Worm (Caenorhabditis elegans): ENCODE data around the gene hnd-1.

DNA sequence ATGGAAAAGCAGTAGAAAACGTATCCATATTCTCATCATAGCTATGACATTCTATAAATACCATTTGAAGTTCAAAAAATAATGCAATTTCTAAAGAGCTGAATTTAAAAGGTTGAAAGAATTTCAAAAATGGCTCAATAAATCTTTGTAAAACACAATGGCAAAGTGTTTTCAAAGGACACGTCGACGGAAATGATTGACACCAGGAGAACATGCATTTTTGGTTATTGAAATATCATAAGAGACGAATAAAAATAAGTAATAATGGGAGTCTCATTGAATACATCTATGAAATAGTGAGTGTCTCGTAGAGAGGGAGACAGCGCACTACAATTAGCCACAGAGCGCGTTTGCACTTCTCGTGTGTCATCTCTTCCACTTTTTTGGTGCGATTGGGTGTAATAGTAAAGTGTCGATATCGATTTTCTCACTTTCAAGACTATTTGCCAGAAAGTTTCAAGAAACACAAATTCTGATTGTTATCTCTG lies 27.8 kb upstream of the hnd-1 start, which contains the start of gene T04F8.2:
- no peak for TF ChIP-seq ama-1 (optimal IDR thresholded peaks at IDR 0.05)
- TF ChIP-seq nhr-237 (tag; optimal IDR thresholded peaks at IDR 0.05) = no peak
- TF ChIP-seq ztf-11 (tag; optimal IDR thresholded peaks at IDR 0.05) = no peak
- TF ChIP-seq zag-1 (tag; optimal IDR thresholded peaks at IDR 0.05) = no peak
- TF ChIP-seq unc-62 (GFP tag; optimal IDR thresholded peaks at IDR 0.05) = no peak
- no peak for TF ChIP-seq mab-5 (tag; optimal IDR thresholded peaks at IDR 0.05)
- TF ChIP-seq elt-1 (tag; optimal IDR thresholded peaks at IDR 0.05) = no peak
- TF ChIP-seq ceh-82 (tag; optimal IDR thresholded peaks at IDR 0.05) = no peak
- TF ChIP-seq unc-39 (tag; optimal IDR thresholded peaks at IDR 0.05) = no peak
- TF ChIP-seq lin-13 (GFP tag; optimal IDR thresholded peaks at IDR 0.05) = peak; percentile 48
- peak; percentile 82 for TF ChIP-seq fos-1 (tag; optimal IDR thresholded peaks at IDR 0.05)
- TF ChIP-seq ztf-4 (tag; optimal IDR thresholded peaks at IDR 0.05) = no peak
- TF ChIP-seq lin-11 (tag; optimal IDR thresholded peaks at IDR 0.05) = peak; percentile 31
- TF ChIP-seq nhr-21 (tag; optimal IDR thresholded peaks at IDR 0.05) = peak; percentile 33
